Fruit fly (Drosophila melanogaster): ENCODE data around the gene CG3164.

DNA sequence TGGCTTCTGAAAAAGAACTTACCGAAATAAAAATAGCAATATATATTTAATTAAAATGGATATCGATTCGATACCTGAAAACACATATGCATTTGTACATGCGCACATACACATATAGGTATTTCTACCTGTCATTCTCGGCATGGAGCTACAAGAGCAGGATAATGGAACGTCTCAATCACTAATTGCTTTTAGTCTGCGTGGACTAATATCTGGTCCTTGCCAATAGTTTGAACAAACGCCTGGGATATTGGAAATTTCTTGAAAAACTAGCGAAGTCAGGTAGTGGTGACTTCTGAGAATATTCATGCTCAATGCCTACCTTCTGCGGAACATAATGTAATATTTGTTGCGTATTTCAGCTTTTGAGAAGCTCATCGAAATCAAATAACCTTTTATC is 41.4 kb downstream of the CG3164 start:
- no peak for TF ChIP-seq h (optimal IDR thresholded peaks at IDR 0.05)
- TF ChIP-seq psq (optimal IDR thresholded peaks at IDR 0.05), result no peak
- TF ChIP-seq ttk (optimal IDR thresholded peaks at IDR 0.05), result no peak
- TF ChIP-seq Myc (optimal IDR thresholded peaks at IDR 0.05), result no peak

Data from Kc167 (cell line).